Fruit fly (Drosophila melanogaster) whole organism, adult: ENCODE results near the gene Nlg4.
A peak's percentile ranks its signal among the peaks of the same experiment; 100 is the strongest.

Source experiments
- CG11617 ChIP-seq: fragments of 200-800 bp; sonication (Bioruptor generic); optimal IDR thresholded peaks from 2 replicates; lab custom pipeline; 2017; ENCODE audit warnings: mild to moderate bottlenecking, missing biosample characterization, missing genetic modification reagents, missing genetic modification characterization
- CG12768 ChIP-seq: fragments of 200-800 bp; sonication (Bioruptor generic); optimal IDR thresholded peaks from 2 replicates; lab custom pipeline; 2017; ENCODE audit warnings: missing biosample characterization, missing genetic modification characterization, mild to moderate bottlenecking, moderate library complexity, missing genetic modification reagents
- CG14711 ChIP-seq: fragments of 200-800 bp; sonication (Bioruptor generic); optimal IDR thresholded peaks from 2 replicates; lab custom pipeline; 2018; ENCODE audit warnings: missing biosample characterization, mild to moderate bottlenecking, missing genetic modification characterization, moderate library complexity
- CG1620 ChIP-seq: fragments of 200-800 bp; sonication (Bioruptor generic); optimal IDR thresholded peaks from 2 replicates; lab custom pipeline; 2016; ENCODE audit warnings: missing biosample characterization, missing genetic modification characterization
- CG33017 ChIP-seq: fragments of 200-800 bp; sonication (Bioruptor generic); optimal IDR thresholded peaks from 2 replicates; lab custom pipeline; 2018; ENCODE audit warnings: missing biosample characterization, mild to moderate bottlenecking, missing genetic modification characterization, moderate library complexity
- CG5204 ChIP-seq: fragments of 200-800 bp; sonication (Bioruptor generic); optimal IDR thresholded peaks from 2 replicates; lab custom pipeline; 2016; ENCODE audit warnings: missing biosample characterization, missing genetic modification characterization
- CG7045 ChIP-seq: fragments of 200-800 bp; sonication (Bioruptor generic); optimal IDR thresholded peaks from 2 replicates; lab custom pipeline; 2017; ENCODE audit warnings: missing biosample characterization, mild to moderate bottlenecking, missing genetic modification characterization
- CG7101 ChIP-seq: fragments of 200-800 bp; sonication (Bioruptor generic); optimal IDR thresholded peaks from 2 replicates; lab custom pipeline; 2018; ENCODE audit warnings: missing biosample characterization, mild to moderate bottlenecking, missing genetic modification characterization, moderate library complexity
- Clk ChIP-seq: fragments of 200-800 bp; sonication (Bioruptor generic); optimal IDR thresholded peaks from 2 replicates; lab custom pipeline; 2017; ENCODE audit warnings: missing biosample characterization, missing genetic modification characterization
- Crg-1 ChIP-seq: fragments of 200-800 bp; sonication (Bioruptor generic); optimal IDR thresholded peaks from 2 replicates; lab custom pipeline; 2016; ENCODE audit warnings: missing biosample characterization, missing genetic modification characterization
- Hr96 ChIP-seq: fragments of 200-800 bp; sonication (Bioruptor generic); optimal IDR thresholded peaks from 2 replicates; lab custom pipeline; 2016; ENCODE audit warnings: missing biosample characterization, missing genetic modification characterization
- Mnt ChIP-seq: fragments of 200-800 bp; sonication (Bioruptor generic); optimal IDR thresholded peaks from 2 replicates; lab custom pipeline; 2016; ENCODE audit warnings: missing biosample characterization, mild to moderate bottlenecking, missing genetic modification characterization
- bab1 ChIP-seq: fragments of 200-800 bp; sonication (Bioruptor generic); optimal IDR thresholded peaks from 3 replicates; lab custom pipeline; 2019; ENCODE audit warnings: missing biosample characterization, mild to moderate bottlenecking, missing genetic modification characterization, moderate library complexity
- cic ChIP-seq: fragments of 200-800 bp; sonication (Bioruptor generic); optimal IDR thresholded peaks from 2 replicates; lab custom pipeline; 2017; ENCODE audit warnings: missing biosample characterization, mild to moderate bottlenecking, missing genetic modification characterization, moderate library complexity
- cnc ChIP-seq, 2 experiments: fragments of >200 bp; optimal IDR thresholded peaks; 2 replicates each; lab custom pipeline; 2017
- kay ChIP-seq: fragments of 200-800 bp; sonication (Bioruptor generic); peaks from one replicate; lab custom pipeline; 2016; ENCODE audit warnings: missing biosample characterization, missing genetic modification characterization, borderline replicate concordance
- ovo ChIP-seq: fragments of 200-800 bp; sonication (Bioruptor generic); optimal IDR thresholded peaks from 2 replicates; lab custom pipeline; 2016; ENCODE audit warnings: missing biosample characterization, missing genetic modification characterization
- pad ChIP-seq: fragments of 200-800 bp; sonication (Bioruptor generic); optimal IDR thresholded peaks from 3 replicates; lab custom pipeline; 2017; ENCODE audit warnings: missing biosample characterization, missing genetic modification characterization, mild to moderate bottlenecking, moderate library complexity, missing genetic modification reagents
- tj ChIP-seq: fragments of 200-800 bp; sonication (Bioruptor generic); optimal IDR thresholded peaks from 3 replicates; lab custom pipeline; 2017; ENCODE audit warnings: missing biosample characterization, mild to moderate bottlenecking, missing genetic modification characterization, moderate library complexity
- toe ChIP-seq: fragments of 200-800 bp; sonication (Bioruptor generic); optimal IDR thresholded peaks from 2 replicates; lab custom pipeline; 2016; ENCODE audit warnings: missing biosample characterization, missing genetic modification characterization

Gene Nlg4

dm6 chr3R:20286758-20287157, 82.1 kb downstream of the Nlg4 start:
- no peak for TF ChIP-seq CG12768 (GFP tag; lab: Kevin White, UChicago)
- no peak for TF ChIP-seq CG33017
- TF ChIP-seq tj (GFP tag; lab: Kevin White, UChicago) = no peak
- TF ChIP-seq CG14711 = peak; percentile 24
- TF ChIP-seq Mnt (GFP tag; lab: Kevin White, UChicago) = no peak
- no peak for TF ChIP-seq CG7101 (tag; lab: Kevin White, UChicago)

- TF ChIP-seq Mnt (GFP tag; lab: Kevin White, UChicago) = no peak
- no peak for TF ChIP-seq Clk (GFP tag; lab: Kevin White, UChicago)
- TF ChIP-seq kay (GFP tag; lab: Kevin White, UChicago) = no peak
- TF ChIP-seq pad = no peak
- no peak for TF ChIP-seq Crg-1 (GFP tag; lab: Kevin White, UChicago)
- TF ChIP-seq toe (GFP tag; lab: Kevin White, UChicago) = no peak
- no peak for TF ChIP-seq ovo
Observed at dm6 chr3R:20288069-20288468, 83.5 kb downstream of the Nlg4 start.

- TF ChIP-seq pad = no peak
- TF ChIP-seq kay (GFP tag; lab: Kevin White, UChicago) = no peak
- no peak for TF ChIP-seq Clk (GFP tag; lab: Kevin White, UChicago)
- TF ChIP-seq ovo = no peak
- no peak for TF ChIP-seq Mnt (GFP tag; lab: Kevin White, UChicago)
- no peak for TF ChIP-seq CG1620 (GFP tag; lab: Kevin White, UChicago)
- TF ChIP-seq bab1 (GFP tag; lab: Kevin White, UChicago) = no peak
- TF ChIP-seq CG33017 = no peak
- no peak for TF ChIP-seq CG14711
- TF ChIP-seq CG5204 (GFP tag; lab: Kevin White, UChicago) = no peak
- no peak for TF ChIP-seq CG7101 (tag; lab: Kevin White, UChicago)
- TF ChIP-seq cic (GFP tag; lab: Kevin White, UChicago) = no peak
- TF ChIP-seq Hr96 (GFP tag; lab: Kevin White, UChicago) = no peak
- no peak for TF ChIP-seq Crg-1 (GFP tag; lab: Kevin White, UChicago)
Observed at dm6 chr3R:20288564-20288963, 84.0 kb downstream of the Nlg4 start.

dm6 chr3R:20291106-20291505, 86.5 kb downstream of the Nlg4 start:
- no peak for TF ChIP-seq CG5204 (GFP tag; lab: Kevin White, UChicago)

dm6 chr3R:20291594-20291993, 87.0 kb downstream of the Nlg4 start:
- TF ChIP-seq cnc (optimal IDR thresholded peaks at IDR 0.05; lab: Kevin White, UChicago) = no peak
- no peak for TF ChIP-seq Hr96 (GFP tag; lab: Kevin White, UChicago)
- TF ChIP-seq CG12768 (GFP tag; lab: Kevin White, UChicago) = no peak
- TF ChIP-seq bab1 (GFP tag; lab: Kevin White, UChicago) = no peak
- TF ChIP-seq CG1620 (GFP tag; lab: Kevin White, UChicago) = no peak
- no peak for TF ChIP-seq pad
- no peak for TF ChIP-seq CG33017
- TF ChIP-seq ovo = no peak
- no peak for TF ChIP-seq toe (GFP tag; lab: Kevin White, UChicago)
- no peak for TF ChIP-seq tj (GFP tag; lab: Kevin White, UChicago)

- TF ChIP-seq cic (GFP tag; lab: Kevin White, UChicago) (no peak), CG1620 (GFP tag; lab: Kevin White, UChicago) (no peak), CG7045 (GFP tag; lab: Kevin White, UChicago) (no peak), Clk (GFP tag; lab: Kevin White, UChicago) (no peak), pad (no peak), CG11617 (GFP tag; lab: Kevin White, UChicago) (no peak), CG7101 (tag; lab: Kevin White, UChicago) (no peak), CG14711 (no peak), ovo (no peak), tj (GFP tag; lab: Kevin White, UChicago) (no peak), CG12768 (GFP tag; lab: Kevin White, UChicago) (no peak), toe (GFP tag; lab: Kevin White, UChicago) (no peak), Mnt (GFP tag; lab: Kevin White, UChicago) (no peak), kay (GFP tag; lab: Kevin White, UChicago) (no peak), Crg-1 (GFP tag; lab: Kevin White, UChicago) (no peak), cnc (optimal IDR thresholded peaks at IDR 0.05; lab: Kevin White, UChicago) (no peak), bab1 (GFP tag; lab: Kevin White, UChicago) (no peak), CG33017 (no peak), CG5204 (GFP tag; lab: Kevin White, UChicago) (no peak), Hr96 (GFP tag; lab: Kevin White, UChicago) (no peak)
Observed at dm6 chr3R:20292030-20292879, 87.6 kb downstream of the Nlg4 start.
